Fruit fly (Drosophila melanogaster) whole organism, prepupa: Measurements from ENCODE around the gene CG7408.

Experiments used
- CG7368 ChIP-seq: fragments of 200-800 bp; sonication (Bioruptor generic); optimal IDR thresholded peaks from 3 replicates; lab custom pipeline; 2016; ENCODE audit warnings: missing biosample characterization, missing genetic modification characterization
- Gug ChIP-seq: fragments of 200-800 bp; sonication (Bioruptor generic); IDR thresholded peaks from 2 replicates; pipeline ENCODE4 v1.3.6; 2022; ENCODE audit warnings: missing biosample characterization, missing genetic modification characterization
- achi ChIP-seq: fragments of 200-800 bp; sonication (Bioruptor generic); optimal IDR thresholded peaks from 3 replicates; lab custom pipeline; 2016; ENCODE audit warnings: missing biosample characterization, missing genetic modification characterization

- TF ChIP-seq Gug (GFP tag; lab: Robert Waterston, UW) = no peak
- no peak for TF ChIP-seq achi
- TF ChIP-seq CG7368 (GFP tag; lab: Kevin White, UChicago) = no peak
These were observed 26.9 kb downstream of the CG7408 start for dm6 chr3L:17905761-17906160.
